Worm (Caenorhabditis elegans) whole organism, L1 larva: ENCODE data around the gene M163.5.
A peak's percentile ranks its signal among the peaks of the same experiment; 100 is the strongest.

ENCODE experiments used
- Y116A8C.19 ChIP-seq: sonication (generic microtip); optimal IDR thresholded peaks from 2 replicates; lab custom pipeline; 2016; ENCODE audit warnings: missing compliant biosample characterization, missing genetic modification characterization, borderline replicate concordance
- aly-2 ChIP-seq: fragments of 150-350 bp; optimal IDR thresholded peaks from 2 replicates; lab custom pipeline; 2014; ENCODE audit warnings: missing biosample characterization, missing genetic modification characterization
- blmp-1 ChIP-seq: fragments of 150-350 bp; optimal IDR thresholded peaks from 2 replicates; lab custom pipeline; 2014; ENCODE audit warnings: missing biosample characterization, missing genetic modification characterization
- ceh-88 ChIP-seq: fragments of 200-800 bp; sonication (Bioruptor generic); IDR thresholded peaks from 2 replicates; pipeline ENCODE4 v1.3.6; 2022; ENCODE audit warnings: missing genetic modification characterization, missing compliant biosample characterization
- ceh-90 ChIP-seq: sonication (generic microtip); optimal IDR thresholded peaks from 2 replicates; lab custom pipeline; 2016; ENCODE audit warnings: missing genetic modification characterization, missing compliant biosample characterization
- dsc-1 ChIP-seq: sonication (generic microtip); optimal IDR thresholded peaks from 2 replicates; lab custom pipeline; 2016; ENCODE audit warnings: mild to moderate bottlenecking, missing genetic modification characterization, missing compliant biosample characterization
- efl-3 ChIP-seq: fragments of 200-800 bp; sonication (Bioruptor generic); optimal IDR thresholded peaks from 2 replicates; lab custom pipeline; 2018; ENCODE audit warnings: mild to moderate bottlenecking, missing genetic modification characterization, missing compliant biosample characterization
- egl-13 ChIP-seq: sonication (generic microtip); optimal IDR thresholded peaks from 2 replicates; lab custom pipeline; 2016; ENCODE audit warnings: missing genotype, missing genetic modification reagents, missing genetic modification characterization, missing compliant biosample characterization
- elt-2 ChIP-seq: sonication (generic microtip); optimal IDR thresholded peaks from 2 replicates; lab custom pipeline; 2016; ENCODE audit warnings: missing genetic modification characterization, mild to moderate bottlenecking, inconsistent platforms, missing compliant biosample characterization, missing genetic modification reagents
- elt-3 ChIP-seq, 6 experiments: fragments of 150-350 bp in 1 of 6; sonication (generic microtip); optimal IDR thresholded peaks; 2 replicates each; lab custom pipeline; 2017 to 2018; ENCODE audit warnings: missing biosample characterization in 6 of 6, missing genetic modification characterization in 6 of 6, inconsistent platforms in 1 of 6
- ets-5 ChIP-seq: fragments of 200-800 bp; sonication (Bioruptor generic); IDR thresholded peaks from 2 replicates; pipeline ENCODE4 v1.3.6; 2022; ENCODE audit warnings: missing genetic modification characterization, missing compliant biosample characterization
- fkh-10 ChIP-seq: sonication (generic microtip); optimal IDR thresholded peaks from 2 replicates; lab custom pipeline; 2017; ENCODE audit warnings: missing biosample characterization, missing genetic modification reagents, missing genetic modification characterization
- fkh-8 ChIP-seq: sonication (generic microtip); optimal IDR thresholded peaks from 2 replicates; lab custom pipeline; 2016; ENCODE audit warnings: mild to moderate bottlenecking, missing genetic modification characterization, missing compliant biosample characterization
- fos-1 ChIP-seq: fragments of 150-350 bp; optimal IDR thresholded peaks from 2 replicates; lab custom pipeline; 2014; ENCODE audit warnings: missing biosample characterization, missing genetic modification characterization
- grh-1 ChIP-seq: fragments of 200-800 bp; sonication (Bioruptor generic); IDR thresholded peaks from 2 replicates; pipeline ENCODE4 v1.3.6; 2022; ENCODE audit warnings: missing genetic modification reagents, missing genetic modification characterization, missing compliant biosample characterization
- hlh-17 ChIP-seq: fragments of 200-800 bp; sonication (Bioruptor generic); optimal IDR thresholded peaks from 2 replicates; lab custom pipeline; 2018; ENCODE audit warnings: missing genetic modification characterization, mild to moderate bottlenecking, missing compliant biosample characterization, moderate library complexity, borderline replicate concordance
- irx-1 ChIP-seq: sonication (generic microtip); optimal IDR thresholded peaks from 2 replicates; lab custom pipeline; 2016; ENCODE audit warnings: missing genetic modification characterization, missing compliant biosample characterization
- jun-1 ChIP-seq: fragments of 150-350 bp; optimal IDR thresholded peaks from 2 replicates; lab custom pipeline; 2014; ENCODE audit warnings: missing biosample characterization, missing genetic modification reagents, missing genetic modification characterization
- lin-14 ChIP-seq: fragments of 200-800 bp; sonication (Bioruptor generic); optimal IDR thresholded peaks from 2 replicates; lab custom pipeline; 2018; ENCODE audit warnings: mild to moderate bottlenecking, missing genetic modification characterization, moderate library complexity, missing compliant biosample characterization
- lin-35 ChIP-seq, 2 experiments: fragments of 150-350 bp; optimal IDR thresholded peaks; 2 replicates each; lab custom pipeline; 2014; ENCODE audit warnings: missing biosample characterization in 2 of 2, missing genetic modification characterization in 2 of 2, missing genetic modification reagents in 2 of 2
- lir-3 ChIP-seq: sonication (generic microtip); optimal IDR thresholded peaks from 2 replicates; lab custom pipeline; 2016; ENCODE audit warnings: mild to moderate bottlenecking, missing genetic modification characterization, moderate library complexity, missing compliant biosample characterization; ENCODE audit not compliant: poor library complexity
- lsy-2 ChIP-seq, 2 experiments: fragments of 150-350 bp; optimal IDR thresholded peaks; 2 replicates each; lab custom pipeline; 2014; ENCODE audit warnings: missing biosample characterization in 2 of 2, missing genetic modification characterization in 2 of 2
- mdl-1 ChIP-seq, 2 experiments: fragments of 150-350 bp; optimal IDR thresholded peaks; 2 replicates each; lab custom pipeline; 2014 to 2017; ENCODE audit warnings: missing biosample characterization in 2 of 2, missing genetic modification characterization in 2 of 2, inconsistent platforms in 1 of 2
- mep-1 ChIP-seq: fragments of 150-350 bp; optimal IDR thresholded peaks from 2 replicates; lab custom pipeline; 2014; ENCODE audit warnings: missing biosample characterization, missing genetic modification characterization
- nhr-19 ChIP-seq: fragments of 200-800 bp; sonication (Bioruptor generic); conservative IDR thresholded peaks from 2 replicates; pipeline ENCODE4 v1.3.6; 2022; ENCODE audit warnings: missing genetic modification characterization, missing compliant biosample characterization
- nhr-20 ChIP-seq: sonication (generic microtip); optimal IDR thresholded peaks from 2 replicates; lab custom pipeline; 2016; ENCODE audit warnings: mild to moderate bottlenecking, missing genetic modification characterization, missing compliant biosample characterization
- nhr-237 ChIP-seq: fragments of 150-350 bp; optimal IDR thresholded peaks from 2 replicates; lab custom pipeline; 2014; ENCODE audit warnings: missing biosample characterization, missing genetic modification characterization
- nhr-71 ChIP-seq: sonication (generic microtip); optimal IDR thresholded peaks from 2 replicates; lab custom pipeline; 2016; ENCODE audit warnings: mild to moderate bottlenecking, missing genetic modification characterization, moderate library complexity, missing compliant biosample characterization
- nhr-76 ChIP-seq: sonication (generic microtip); optimal IDR thresholded peaks from 2 replicates; lab custom pipeline; 2017; ENCODE audit warnings: missing biosample characterization, missing genetic modification characterization
- nhr-85 ChIP-seq: sonication (generic microtip); peaks from one replicate; lab custom pipeline; 2016; ENCODE audit warnings: missing genetic modification characterization, inconsistent platforms, missing compliant biosample characterization
- pqm-1 ChIP-seq: sonication (generic microtip); optimal IDR thresholded peaks from 3 replicates; lab custom pipeline; 2017; ENCODE audit warnings: missing biosample characterization, missing genetic modification characterization
- rnt-1 ChIP-seq: sonication (generic microtip); optimal IDR thresholded peaks from 2 replicates; lab custom pipeline; 2016; ENCODE audit warnings: mild to moderate bottlenecking, missing genetic modification characterization, moderate library complexity, missing compliant biosample characterization
- snu-23 ChIP-seq: sonication (generic microtip); optimal IDR thresholded peaks from 2 replicates; lab custom pipeline; 2016; ENCODE audit warnings: missing genetic modification characterization, missing compliant biosample characterization
- sup-37 ChIP-seq: fragments of 200-800 bp; sonication (Bioruptor generic); optimal IDR thresholded peaks from 2 replicates; lab custom pipeline; 2018; ENCODE audit warnings: mild to moderate bottlenecking, missing genetic modification characterization, missing compliant biosample characterization
- tlp-1 ChIP-seq: fragments of 150-350 bp; optimal IDR thresholded peaks from 2 replicates; lab custom pipeline; 2014; ENCODE audit warnings: missing biosample characterization, missing genetic modification characterization
- unc-130 ChIP-seq: fragments of 150-350 bp; optimal IDR thresholded peaks from 2 replicates; lab custom pipeline; 2017; ENCODE audit warnings: missing biosample characterization, missing genetic modification characterization, inconsistent platforms
- unc-98 ChIP-seq: fragments of 200-800 bp; sonication (Bioruptor generic); IDR thresholded peaks from 2 replicates; pipeline ENCODE4 v1.3.6; 2022; ENCODE audit warnings: missing genetic modification characterization, missing compliant biosample characterization
- zag-1 ChIP-seq: fragments of 150-350 bp; optimal IDR thresholded peaks from 2 replicates; lab custom pipeline; 2014; ENCODE audit warnings: missing biosample characterization, missing genetic modification characterization
- zip-4 ChIP-seq: fragments of 200-800 bp; sonication (Bioruptor generic); optimal IDR thresholded peaks from 2 replicates; lab custom pipeline; 2018; ENCODE audit warnings: mild to moderate bottlenecking, missing genetic modification characterization, moderate library complexity, missing compliant biosample characterization
- ztf-11 ChIP-seq, 2 experiments: sonication (generic microtip); optimal IDR thresholded peaks; 2 replicates each; lab custom pipeline; 2016 to 2017; ENCODE audit warnings: missing genetic modification characterization in 2 of 2, missing biosample characterization in 1 of 2, missing compliant biosample characterization in 1 of 2

The M163.5 gene

ce11 chrX:14502116-14502587 lies 28.3 kb downstream of the M163.5 start (continued):
- TF ChIP-seq nhr-71 (tag; lab: Kevin White, UChicago) (peak; percentile 91), tlp-1 (tag; lab: Kevin White, UChicago) (peak; percentile 80), ceh-90 (tag; lab: Kevin White, UChicago) (no peak), lin-14 (peak; percentile 76), nhr-76 (tag; lab: Kevin White, UChicago) (no peak), egl-13 (tag; lab: Kevin White, UChicago) (no peak), ceh-88 (no peak), Y116A8C.19 (tag; lab: Kevin White, UChicago) (no peak), dsc-1 (tag; lab: Kevin White, UChicago) (no peak), ets-5 (GFP tag; lab: Robert Waterston, UW) (no peak), sup-37 (GFP tag; lab: Kevin White, UChicago) (no peak), zip-4 (GFP tag; lab: Kevin White, UChicago) (no peak), fkh-8 (tag; lab: Kevin White, UChicago) (no peak), elt-3 (tag; optimal IDR thresholded peaks at IDR 0.05; lab: Kevin White, UChicago) (peak in 5 of 6 experiments; percentile 2 to 93 (median 49)), mdl-1 (tag; optimal IDR thresholded peaks at IDR 0.05; lab: Kevin White, UChicago) (peak in 1 of 2 experiments; percentile 78), jun-1 (peak; percentile 28), snu-23 (GFP tag; lab: Kevin White, UChicago) (peak; percentile 71), lsy-2 (tag; optimal IDR thresholded peaks at IDR 0.05; lab: Kevin White, UChicago) (peak; percentile 46 to 48), nhr-237 (tag; lab: Kevin White, UChicago) (no peak), lir-3 (tag; lab: Kevin White, UChicago) (peak; percentile 20), efl-3 (GFP tag; lab: Kevin White, UChicago) (no peak), lin-35 (GFP tag; optimal IDR thresholded peaks at IDR 0.05; lab: Kevin White, UChicago) (peak in 1 of 2 experiments; percentile 83), zag-1 (no peak), nhr-19 (GFP tag; lab: Robert Waterston, UW) (peak; percentile 74), pqm-1 (peak; percentile 28), hlh-17 (GFP tag; lab: Kevin White, UChicago) (no peak), mep-1 (peak; percentile 56), grh-1 (GFP tag; lab: Robert Waterston, UW) (peak; percentile 71), irx-1 (tag; lab: Kevin White, UChicago) (peak; percentile 69), fos-1 (tag; lab: Kevin White, UChicago) (peak; percentile 21)
- TF ChIP-seq, all 84 proteins: peak for 31

ce11 chrX:14503282-14503681 lies 29.4 kb downstream of the M163.5 start:
- TF ChIP-seq lin-14 (peak; percentile 47), rnt-1 (tag; lab: Kevin White, UChicago) (peak; percentile 28), blmp-1 (peak; percentile 40), unc-98 (GFP tag; lab: Robert Waterston, UW) (no peak), nhr-71 (tag; lab: Kevin White, UChicago) (peak; percentile 34)

- TF ChIP-seq ztf-11 (tag; optimal IDR thresholded peaks at IDR 0.05; lab: Kevin White, UChicago): peak in 1 of 2 experiments; percentile 30
- no peak for TF ChIP-seq aly-2 (tag; lab: Kevin White, UChicago)
- peak; percentile 73 for TF ChIP-seq nhr-85 (tag; lab: Kevin White, UChicago)
- no peak for TF ChIP-seq fkh-8 (tag; lab: Kevin White, UChicago)
- TF ChIP-seq unc-130 (tag; lab: Kevin White, UChicago): peak; percentile 3
- TF ChIP-seq lin-14: peak; percentile 53
- TF ChIP-seq elt-2 (tag; lab: Kevin White, UChicago): peak; percentile 31
- peak; percentile 52 for TF ChIP-seq nhr-20 (tag; lab: Kevin White, UChicago)
- TF ChIP-seq nhr-71 (tag; lab: Kevin White, UChicago): peak; percentile 52
- peak; percentile 37 for TF ChIP-seq nhr-19 (GFP tag; lab: Robert Waterston, UW)
- no peak for TF ChIP-seq fkh-10 (GFP tag; lab: Kevin White, UChicago)
- TF ChIP-seq rnt-1 (tag; lab: Kevin White, UChicago): peak; percentile 22
- 0 out of 2 replicates have a peak, but pooled peaks have one; percentile 13 for TF ChIP-seq grh-1 (GFP tag; lab: Robert Waterston, UW)
- no peak for TF ChIP-seq lsy-2 (tag; optimal IDR thresholded peaks at IDR 0.05; lab: Kevin White, UChicago)
Measured at ce11 chrX:14503800-14504550, 30.1 kb downstream of the M163.5 start, which contains the start of gene M163.1. TSS of gene M163.1 (minus strand) at chrX:14503824.
